Fruit fly (Drosophila melanogaster) whole organism, embryonic: ENCODE measurements around the gene CheB38c.

Source experiments
- Bteb2 ChIP-seq: fragments of 200-800 bp; sonication (Bioruptor generic); optimal IDR thresholded peaks from 2 replicates; lab custom pipeline; 2016; ENCODE audit warnings: missing biosample characterization, missing genetic modification characterization
- CG10543 ChIP-seq: fragments of 200-800 bp; sonication (Bioruptor generic); optimal IDR thresholded peaks from 3 replicates; lab custom pipeline; 2017; ENCODE audit warnings: missing biosample characterization, mild to moderate bottlenecking, missing genetic modification characterization, moderate library complexity
- CG12104 ChIP-seq: fragments of 200-800 bp; sonication (Bioruptor generic); optimal IDR thresholded peaks from 3 replicates; lab custom pipeline; 2016; ENCODE audit warnings: missing biosample characterization, missing genetic modification characterization
- CG12299 ChIP-seq: fragments of 200-800 bp; sonication (Bioruptor generic); optimal IDR thresholded peaks from 2 replicates; lab custom pipeline; 2018; ENCODE audit warnings: missing biosample characterization, mild to moderate bottlenecking, missing genetic modification characterization
- CG13894 ChIP-seq: fragments of 200-800 bp; sonication (Bioruptor generic); optimal IDR thresholded peaks from 3 replicates; lab custom pipeline; 2018; ENCODE audit warnings: missing biosample characterization, mild to moderate bottlenecking, missing genetic modification characterization, moderate library complexity
- CG15073 ChIP-seq: fragments of 200-800 bp; sonication (Bioruptor generic); optimal IDR thresholded peaks from 2 replicates; lab custom pipeline; 2016; ENCODE audit warnings: missing biosample characterization, missing genetic modification characterization
- CG15269 ChIP-seq: fragments of 200-800 bp; sonication (Bioruptor generic); optimal IDR thresholded peaks from 2 replicates; lab custom pipeline; 2018; ENCODE audit warnings: missing biosample characterization, mild to moderate bottlenecking, missing genetic modification characterization, moderate library complexity
- CG15601 ChIP-seq: fragments of 200-800 bp; sonication (Bioruptor generic); optimal IDR thresholded peaks from 3 replicates; lab custom pipeline; 2019; ENCODE audit warnings: missing biosample characterization, mild to moderate bottlenecking, missing genetic modification characterization, moderate library complexity
- CG16815 ChIP-seq: fragments of 200-800 bp; sonication (Bioruptor generic); optimal IDR thresholded peaks from 3 replicates; lab custom pipeline; 2017; ENCODE audit warnings: missing biosample characterization, mild to moderate bottlenecking, missing genetic modification characterization
- CG17385 ChIP-seq: fragments of 200-800 bp; sonication (Bioruptor generic); optimal IDR thresholded peaks from 3 replicates; lab custom pipeline; 2018; ENCODE audit warnings: missing biosample characterization, mild to moderate bottlenecking, missing genetic modification characterization
- CG2875 ChIP-seq: fragments of 200-800 bp; sonication (Bioruptor generic); optimal IDR thresholded peaks from 2 replicates; lab custom pipeline; 2017; ENCODE audit warnings: missing biosample characterization, mild to moderate bottlenecking, missing genetic modification characterization, missing genetic modification reagents
- CG3065 ChIP-seq: fragments of 200-800 bp; sonication (Bioruptor generic); optimal IDR thresholded peaks from 2 replicates; lab custom pipeline; 2016; ENCODE audit warnings: missing biosample characterization, missing genetic modification characterization
- CG6765 ChIP-seq: fragments of 200-800 bp; sonication (Bioruptor generic); optimal IDR thresholded peaks from 3 replicates; lab custom pipeline; 2017; ENCODE audit warnings: missing biosample characterization, mild to moderate bottlenecking, missing genetic modification characterization
- CG6813 ChIP-seq: fragments of 200-800 bp; sonication (Bioruptor generic); optimal IDR thresholded peaks from 2 replicates; lab custom pipeline; 2017; ENCODE audit warnings: missing biosample characterization, missing genetic modification characterization, mild to moderate bottlenecking, moderate library complexity, missing genetic modification reagents
- CG9437 ChIP-seq: fragments of 200-800 bp; sonication (Bioruptor generic); optimal IDR thresholded peaks from 2 replicates; lab custom pipeline; 2018; ENCODE audit warnings: missing biosample characterization, mild to moderate bottlenecking, missing genetic modification characterization
- CHES-1-like ChIP-seq: fragments of 200-800 bp; sonication (Bioruptor generic); optimal IDR thresholded peaks from 2 replicates; lab custom pipeline; 2016; ENCODE audit warnings: missing biosample characterization, missing genetic modification characterization
- Doc2 ChIP-seq: fragments of 200-800 bp; sonication (Bioruptor generic); IDR thresholded peaks from 2 replicates; pipeline ENCODE4 v1.3.6; 2022; ENCODE audit warnings: missing biosample characterization, missing genetic modification characterization
- Elba2 ChIP-seq: fragments of 200-800 bp; sonication (Bioruptor generic); optimal IDR thresholded peaks from 3 replicates; lab custom pipeline; 2016; ENCODE audit warnings: missing biosample characterization, missing genetic modification characterization
- Ets97D ChIP-seq: fragments of 200-800 bp; sonication (Bioruptor generic); optimal IDR thresholded peaks from 3 replicates; lab custom pipeline; 2016; ENCODE audit warnings: missing biosample characterization, missing genetic modification characterization
- Hmr ChIP-seq: fragments of 200-800 bp; sonication (Bioruptor generic); optimal IDR thresholded peaks from 3 replicates; lab custom pipeline; 2017; ENCODE audit warnings: mild to moderate bottlenecking, missing biosample characterization, missing genetic modification reagents, missing genetic modification characterization
- Mrtf ChIP-seq: fragments of 200-800 bp; sonication (Bioruptor generic); IDR thresholded peaks from 3 replicates; pipeline ENCODE4 v1.3.6; 2022; ENCODE audit warnings: missing biosample characterization, missing genetic modification characterization
- Pdp1 ChIP-seq, 2 experiments: fragments of 200-800 bp; sonication (Bioruptor generic); optimal IDR thresholded peaks; 3 replicates each; lab custom pipeline; 2016; ENCODE audit warnings: missing biosample characterization in 2 of 2, missing genetic modification characterization in 2 of 2, mild to moderate bottlenecking in 1 of 2, moderate library complexity in 1 of 2
- Scr ChIP-seq: fragments of 200-800 bp; sonication (Bioruptor generic); IDR thresholded peaks from 2 replicates; pipeline ENCODE4 v1.3.6; 2022; ENCODE audit warnings: missing biosample characterization, missing genetic modification characterization; ENCODE audit not compliant: partially characterized antibody
- az2 ChIP-seq: fragments of 200-800 bp; sonication (Bioruptor generic); optimal IDR thresholded peaks from 3 replicates; lab custom pipeline; 2016; ENCODE audit warnings: missing biosample characterization, missing genetic modification characterization
- bowl ChIP-seq: fragments of 200-800 bp; sonication (Bioruptor generic); IDR thresholded peaks from 2 replicates; pipeline ENCODE4 v1.3.6; 2022; ENCODE audit warnings: missing biosample characterization, missing genetic modification characterization
- cg ChIP-seq: fragments of 200-800 bp; sonication (Bioruptor generic); optimal IDR thresholded peaks from 3 replicates; lab custom pipeline; 2019; ENCODE audit warnings: missing biosample characterization, mild to moderate bottlenecking, missing genetic modification characterization, moderate library complexity
- chinmo ChIP-seq: fragments of 200-800 bp; sonication (Bioruptor generic); IDR thresholded peaks from 4 replicates; pipeline ENCODE4 v1.3.6; 2022; ENCODE audit warnings: missing biosample characterization, missing genetic modification characterization; ENCODE audit not compliant: partially characterized antibody
- ci ChIP-seq: fragments of 200-800 bp; sonication (Bioruptor generic); IDR thresholded peaks from 3 replicates; pipeline ENCODE4 v1.3.6; 2022; ENCODE audit warnings: missing biosample characterization, missing genetic modification characterization
- corto ChIP-seq: fragments of 200-800 bp; sonication (Bioruptor generic); optimal IDR thresholded peaks from 2 replicates; lab custom pipeline; 2016; ENCODE audit warnings: missing biosample characterization, mild to moderate bottlenecking, missing genetic modification characterization, moderate library complexity
- dysf ChIP-seq: fragments of 200-800 bp; sonication (Bioruptor generic); IDR thresholded peaks from 3 replicates; pipeline ENCODE4 v1.3.6; 2022; ENCODE audit warnings: missing biosample characterization, missing genetic modification characterization
- insv ChIP-seq, 2 experiments: fragments of 200-800 bp; sonication (Bioruptor generic); optimal IDR thresholded peaks; 3 replicates each; lab custom pipeline; 2016 to 2018; ENCODE audit warnings: missing biosample characterization in 2 of 2, missing genetic modification characterization in 2 of 2
- kay ChIP-seq: fragments of 200-800 bp; sonication (Bioruptor generic); optimal IDR thresholded peaks from 2 replicates; lab custom pipeline; 2016; ENCODE audit warnings: missing biosample characterization, missing genetic modification characterization
- maf-S ChIP-seq: fragments of 200-800 bp; sonication (Bioruptor generic); optimal IDR thresholded peaks from 2 replicates; lab custom pipeline; 2016; ENCODE audit warnings: missing biosample characterization, missing genetic modification characterization
- nom ChIP-seq: fragments of 200-800 bp; sonication (Bioruptor generic); optimal IDR thresholded peaks from 2 replicates; lab custom pipeline; 2017; ENCODE audit warnings: missing biosample characterization, missing genetic modification characterization, mild to moderate bottlenecking, moderate library complexity, missing genetic modification reagents
- onecut ChIP-seq: fragments of 200-800 bp; sonication (Bioruptor generic); IDR thresholded peaks from 2 replicates; pipeline ENCODE4 v1.3.6; 2022; ENCODE audit warnings: missing biosample characterization, missing genetic modification characterization
- run ChIP-seq: fragments of 200-800 bp; sonication (Bioruptor generic); optimal IDR thresholded peaks from 3 replicates; lab custom pipeline; 2018; ENCODE audit warnings: missing biosample characterization, mild to moderate bottlenecking, missing genetic modification characterization
- so ChIP-seq: fragments of 200-800 bp; sonication (Bioruptor generic); IDR thresholded peaks from 3 replicates; pipeline ENCODE4 v1.3.6; 2022; ENCODE audit warnings: missing biosample characterization, missing genetic modification characterization
- tap ChIP-seq: fragments of 200-800 bp; optimal IDR thresholded peaks from 3 replicates; lab custom pipeline; 2019; ENCODE audit warnings: missing biosample characterization, mild to moderate bottlenecking, missing genetic modification characterization, moderate library complexity
- tgo ChIP-seq: fragments of 200-800 bp; sonication (Bioruptor generic); IDR thresholded peaks from 3 replicates; pipeline ENCODE4 v1.3.6; 2022; ENCODE audit warnings: missing biosample characterization, missing genetic modification characterization
- unpg ChIP-seq: fragments of 200-800 bp; sonication (Bioruptor generic); optimal IDR thresholded peaks from 3 replicates; lab custom pipeline; 2018; ENCODE audit warnings: missing biosample characterization, mild to moderate bottlenecking, missing genetic modification characterization, moderate library complexity
- zen ChIP-seq: fragments of 200-800 bp; sonication (Bioruptor generic); optimal IDR thresholded peaks from 3 replicates; lab custom pipeline; 2018; ENCODE audit warnings: missing biosample characterization, mild to moderate bottlenecking, missing genetic modification characterization, moderate library complexity
- zfh1 ChIP-seq: fragments of 200-800 bp; sonication (Bioruptor generic); IDR thresholded peaks from 3 replicates; pipeline ENCODE4 v1.3.6; 2022; ENCODE audit warnings: missing biosample characterization, missing genetic modification characterization

CheB38c gene

dm6 chr2L:20796758-20797514, 23.7 kb downstream of the CheB38c start, which contains the start of gene vari (continued):
- TF ChIP-seq CG6813 (GFP tag; lab: Kevin White, UChicago) (no peak), tgo (GFP tag; lab: Robert Waterston, UW) (no peak), CG15073 (no peak), insv (GFP tag; optimal IDR thresholded peaks at IDR 0.05; lab: Kevin White, UChicago) (no peak), CG15269 (tag; lab: Kevin White, UChicago) (peak; percentile 18), kay (GFP tag; lab: Kevin White, UChicago) (no peak), tap (tag; lab: Kevin White, UChicago) (no peak), CG9437 (GFP tag; lab: Kevin White, UChicago) (no peak), Ets97D (GFP tag; lab: Kevin White, UChicago) (no peak), bowl (no peak), CG12299 (no peak), Doc2 (GFP tag; lab: Robert Waterston, UW) (no peak), dysf (GFP tag; lab: Robert Waterston, UW) (peak; percentile 51; the same call in 1 of the 3 replicates), CG6765 (GFP tag; lab: Kevin White, UChicago) (no peak), CG12104 (GFP tag; lab: Kevin White, UChicago) (peak; percentile 3), Scr (GFP tag; lab: Robert Waterston, UW) (no peak), unpg (no peak), run (tag; lab: Kevin White, UChicago) (no peak), CG10543 (GFP tag; lab: Kevin White, UChicago) (no peak), maf-S (GFP tag; lab: Kevin White, UChicago) (no peak), CHES-1-like (GFP tag; lab: Kevin White, UChicago) (no peak), Hmr (GFP tag; lab: Kevin White, UChicago) (peak; percentile 6), zen (no peak), nom (peak; percentile 47), Bteb2 (GFP tag; lab: Kevin White, UChicago) (no peak), ci (GFP tag; lab: Robert Waterston, UW) (no peak; the same call in 2 of the 3 replicates), CG3065 (no peak), Mrtf (GFP tag; lab: Robert Waterston, UW) (0 out of 3 replicates have a peak, but pooled peaks have one; percentile 12), onecut (GFP tag; lab: Robert Waterston, UW) (no peak), so (GFP tag; lab: Robert Waterston, UW) (no peak; the same call in 2 of the 3 replicates), az2 (GFP tag; lab: Kevin White, UChicago) (no peak), corto (no peak), CG15601 (tag; lab: Kevin White, UChicago) (no peak), CG16815 (GFP tag; lab: Kevin White, UChicago) (no peak)

DNA sequence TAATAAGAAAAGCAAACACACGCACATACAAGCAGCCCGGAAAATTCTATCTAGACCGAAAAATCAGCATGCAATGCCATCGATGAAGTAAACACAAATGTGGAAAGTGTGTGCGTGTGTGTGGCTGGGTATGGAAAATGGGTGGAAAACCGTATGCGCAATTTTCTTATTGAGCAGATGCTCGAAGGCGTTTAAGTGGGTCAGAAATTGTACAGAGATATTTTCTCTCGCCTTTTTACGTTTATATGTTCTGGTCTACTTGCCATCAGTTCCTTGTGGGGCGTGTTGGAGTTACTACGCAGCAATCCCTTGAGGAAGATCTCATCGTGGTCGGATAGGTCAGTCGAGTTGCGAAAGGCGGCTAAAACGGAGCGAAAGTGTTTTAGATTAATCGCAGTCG, 24.9 kb downstream of the CheB38c start:
- TF ChIP-seq cg (peak; percentile 12), chinmo (GFP tag; lab: Robert Waterston, UW) (no peak), CG13894 (tag; lab: Kevin White, UChicago) (peak; percentile 74), CG17385 (no peak), CG2875 (GFP tag; lab: Kevin White, UChicago) (no peak), Elba2 (GFP tag; lab: Kevin White, UChicago) (peak; percentile 54), zfh1 (GFP tag; lab: Robert Waterston, UW) (0 out of 3 replicates have a peak, but pooled peaks have one; percentile 4), Pdp1 (GFP tag; optimal IDR thresholded peaks at IDR 0.05; lab: Kevin White, UChicago) (peak in 1 of 2 experiments; percentile 64)
